Worm (Caenorhabditis elegans) whole organism, midembryonic: ENCODE measurements around the gene F36H12.17.
"Not testable (repeated sequence)": the region's sequence is repeated elsewhere in the genome, so short reads cannot be mapped to it uniquely, and the experiment has no call there.

Experiments
- T22C8.4 ChIP-seq: fragments of 200-800 bp; sonication (Bioruptor generic); IDR thresholded peaks from 2 replicates; pipeline ENCODE4 v1.3.6; 2022; ENCODE audit warnings: missing genetic modification characterization, missing compliant biosample characterization
- cog-1 ChIP-seq: sonication (generic microtip); optimal IDR thresholded peaks from 2 replicates; lab custom pipeline; 2016; ENCODE audit warnings: missing genetic modification characterization, missing compliant biosample characterization
- flt-1 ChIP-seq: fragments of 200-800 bp; sonication (Bioruptor generic); IDR thresholded peaks from 2 replicates; pipeline ENCODE4 v1.3.6; 2022; ENCODE audit warnings: missing genetic modification characterization, missing compliant biosample characterization
- klf-2 ChIP-seq: fragments of 200-800 bp; sonication (Bioruptor generic); conservative IDR thresholded peaks from 2 replicates; pipeline ENCODE4 v1.3.6; 2022; ENCODE audit warnings: missing genetic modification reagents, missing genetic modification characterization, missing compliant biosample characterization
- med-1 ChIP-seq: sonication (generic microtip); optimal IDR thresholded peaks from 2 replicates; lab custom pipeline; 2017; ENCODE audit warnings: missing genetic modification characterization, mild to moderate bottlenecking, missing compliant biosample characterization, antibody characterized with exemption, missing genetic modification reagents; ENCODE audit not compliant: insufficient read depth
- ref-1 ChIP-seq: fragments of 200-800 bp; sonication (Bioruptor generic); conservative IDR thresholded peaks from 2 replicates; pipeline ENCODE4 v1.3.6; 2022; ENCODE audit warnings: missing genetic modification reagents, missing genetic modification characterization, missing compliant biosample characterization
- tab-1 ChIP-seq: fragments of 200-800 bp; sonication (Bioruptor generic); IDR thresholded peaks from 2 replicates; pipeline ENCODE4 v1.3.6; 2022; ENCODE audit warnings: missing genetic modification characterization, missing compliant biosample characterization
- ztf-23 ChIP-seq: fragments of 200-800 bp; sonication (Bioruptor generic); IDR thresholded peaks from 2 replicates; pipeline ENCODE4 v1.3.6; 2022; ENCODE audit warnings: missing genetic modification reagents, missing genetic modification characterization, missing compliant biosample characterization
- ztf-29 ChIP-seq: fragments of 200-800 bp; sonication (Bioruptor generic); IDR thresholded peaks from 2 replicates; pipeline ENCODE4 v1.3.6; 2022; ENCODE audit warnings: missing genetic modification reagents, missing genetic modification characterization, missing compliant biosample characterization

F36H12.17 gene

ce11 chrIV:5297436-5298012, 19.9 kb upstream of the F36H12.17 start, which contains the start of the genes ZK354.6 and msp-113:
ZK354.6 (minus strand) TSS chrIV:5297536.
msp-113 (plus strand) TSS chrIV:5297962.
- no peak for TF ChIP-seq ref-1 (GFP tag; lab: Robert Waterston, UW)
- no peak for TF ChIP-seq med-1
- no peak for TF ChIP-seq ztf-29
- no peak for TF ChIP-seq tab-1
- TF ChIP-seq T22C8.4 (GFP tag; lab: Robert Waterston, UW) = no peak

ce11 chrIV:5295240-5295639, 17.6 kb upstream of the F36H12.17 start, which contains the start of gene msp-51:
msp-51 (minus strand) TSS chrIV:5295340.
- not testable (repeated sequence) for TF ChIP-seq T22C8.4 (GFP tag; lab: Robert Waterston, UW); med-1; cog-1 (tag; lab: Kevin White, UChicago)

- TF ChIP-seq cog-1 (tag; lab: Kevin White, UChicago) (no peak), ref-1 (GFP tag; lab: Robert Waterston, UW) (no peak), klf-2 (GFP tag; lab: Robert Waterston, UW) (no peak), T22C8.4 (GFP tag; lab: Robert Waterston, UW) (no peak), ztf-23 (GFP tag; lab: Robert Waterston, UW) (no peak), tab-1 (no peak), ztf-29 (no peak), flt-1 (no peak), med-1 (no peak)
Measured at ce11 chrIV:5294467-5294866, 16.8 kb upstream of the F36H12.17 start.

ce11 chrIV:5291207-5291606, 13.6 kb upstream of the F36H12.17 start:
- no peak for TF ChIP-seq ztf-23 (GFP tag; lab: Robert Waterston, UW)
- no peak for TF ChIP-seq cog-1 (tag; lab: Kevin White, UChicago)
- no peak for TF ChIP-seq ref-1 (GFP tag; lab: Robert Waterston, UW)
- TF ChIP-seq ztf-29 = no peak

- no peak for TF ChIP-seq tab-1
- TF ChIP-seq cog-1 (tag; lab: Kevin White, UChicago) = no peak
- TF ChIP-seq med-1 = no peak
- no peak for TF ChIP-seq ref-1 (GFP tag; lab: Robert Waterston, UW)
- TF ChIP-seq flt-1 = no peak
- no peak for TF ChIP-seq ztf-23 (GFP tag; lab: Robert Waterston, UW)
- TF ChIP-seq klf-2 (GFP tag; lab: Robert Waterston, UW) = no peak
- no peak for TF ChIP-seq ztf-29
- no peak for TF ChIP-seq T22C8.4 (GFP tag; lab: Robert Waterston, UW)
Measured at ce11 chrIV:5290547-5290946, 12.9 kb upstream of the F36H12.17 start, which contains the start of gene nlp-47. nlp-47 (plus strand) TSS chrIV:5290847.

ce11 chrIV:5288932-5289331, 11.3 kb upstream of the F36H12.17 start:
- TF ChIP-seq ref-1 (GFP tag; lab: Robert Waterston, UW) = no peak
- TF ChIP-seq flt-1 = no peak
- TF ChIP-seq ztf-23 (GFP tag; lab: Robert Waterston, UW) = no peak
- no peak for TF ChIP-seq med-1
- no peak for TF ChIP-seq T22C8.4 (GFP tag; lab: Robert Waterston, UW)
- no peak for TF ChIP-seq cog-1 (tag; lab: Kevin White, UChicago)
- no peak for TF ChIP-seq klf-2 (GFP tag; lab: Robert Waterston, UW)

- no peak for TF ChIP-seq flt-1
- TF ChIP-seq ref-1 (GFP tag; lab: Robert Waterston, UW) = no peak
- no peak for TF ChIP-seq ztf-29
- no peak for TF ChIP-seq cog-1 (tag; lab: Kevin White, UChicago)
- TF ChIP-seq klf-2 (GFP tag; lab: Robert Waterston, UW) = no peak
- no peak for TF ChIP-seq ztf-23 (GFP tag; lab: Robert Waterston, UW)
Measured at ce11 chrIV:5287190-5287589, 9.5 kb upstream of the F36H12.17 start.

ce11 chrIV:5281457-5281856, 3.8 kb upstream of the F36H12.17 start:
- TF ChIP-seq ref-1 (GFP tag; lab: Robert Waterston, UW) = no peak
- TF ChIP-seq tab-1 = no peak
- TF ChIP-seq cog-1 (tag; lab: Kevin White, UChicago) = no peak
- TF ChIP-seq ztf-23 (GFP tag; lab: Robert Waterston, UW) = no peak

- TF ChIP-seq flt-1 (no peak), ref-1 (GFP tag; lab: Robert Waterston, UW) (no peak), ztf-23 (GFP tag; lab: Robert Waterston, UW) (no peak), tab-1 (no peak), klf-2 (GFP tag; lab: Robert Waterston, UW) (no peak)
Measured at ce11 chrIV:5274123-5274581, 3.5 kb downstream of the F36H12.17 start, which contains the start of gene slfl-4. slfl-4 (plus strand) TSS chrIV:5274531.

- TF ChIP-seq ztf-23 (GFP tag; lab: Robert Waterston, UW) (no peak), klf-2 (GFP tag; lab: Robert Waterston, UW) (no peak), ztf-29 (no peak)
Measured at ce11 chrIV:5273385-5273784, 4.3 kb downstream of the F36H12.17 start.

ce11 chrIV:5272518-5272917, 5.1 kb downstream of the F36H12.17 start, which contains the start of gene F36H12.3:
F36H12.3 (plus strand) TSS chrIV:5272818.
- TF ChIP-seq flt-1 (no peak), ztf-29 (no peak), ztf-23 (GFP tag; lab: Robert Waterston, UW) (no peak), klf-2 (GFP tag; lab: Robert Waterston, UW) (no peak), T22C8.4 (GFP tag; lab: Robert Waterston, UW) (no peak), med-1 (no peak), tab-1 (no peak), cog-1 (tag; lab: Kevin White, UChicago) (no peak), ref-1 (GFP tag; lab: Robert Waterston, UW) (no peak)
